Worm (Caenorhabditis elegans) whole organism, early embryonic: ENCODE data around the gene sri-65.

Source experiments
- F13C5.2 ChIP-seq: sonication (generic microtip); optimal IDR thresholded peaks from 2 replicates; lab custom pipeline; 2017; ENCODE audit warnings: mild to moderate bottlenecking, missing genetic modification characterization, inconsistent platforms, missing compliant biosample characterization
- ama-1 ChIP-seq: fragments of 150-350 bp; optimal IDR thresholded peaks from 2 replicates; lab custom pipeline; 2014
- ceh-13 ChIP-seq: fragments of 200-800 bp; sonication (Bioruptor generic); optimal IDR thresholded peaks from 2 replicates; lab custom pipeline; 2018; ENCODE audit warnings: mild to moderate bottlenecking, missing genetic modification characterization, missing compliant biosample characterization
- hmbx-1 ChIP-seq: sonication (generic microtip); optimal IDR thresholded peaks from 2 replicates; lab custom pipeline; 2016; ENCODE audit warnings: mild to moderate bottlenecking, missing genetic modification characterization, missing compliant biosample characterization
- hmg-4 ChIP-seq: fragments of 200-800 bp; sonication (Bioruptor generic); optimal IDR thresholded peaks from 2 replicates; lab custom pipeline; 2018; ENCODE audit warnings: mild to moderate bottlenecking, missing genetic modification characterization, missing compliant biosample characterization
- tbx-11 ChIP-seq: fragments of 200-800 bp; sonication (Bioruptor generic); IDR thresholded peaks from 2 replicates; pipeline ENCODE4 v1.3.6; 2022; ENCODE audit warnings: missing genetic modification characterization, missing compliant biosample characterization

DNA sequence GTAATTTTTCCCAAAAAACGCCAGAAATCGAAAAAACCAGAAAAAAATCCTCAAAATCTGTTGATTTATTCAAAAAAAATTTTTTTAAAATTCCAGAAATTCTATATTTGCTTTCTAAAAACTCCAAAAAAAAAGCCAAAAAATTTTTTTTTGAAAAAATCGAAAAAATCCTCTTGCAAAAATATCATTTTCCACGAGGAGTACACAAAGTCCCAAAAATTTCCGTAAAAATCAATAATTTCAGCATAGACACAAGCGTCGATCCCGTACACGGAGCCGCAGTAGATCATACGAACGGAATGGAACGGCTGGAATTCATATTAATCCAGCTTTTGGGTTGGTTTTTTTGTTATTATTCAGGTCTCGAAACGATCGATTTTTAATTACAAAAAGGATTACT lies 20.0 kb downstream of the sri-65 start:
- no peak for TF ChIP-seq hmg-4 (GFP tag; lab: Kevin White, UChicago)
- no peak for TF ChIP-seq hmbx-1
- no peak for TF ChIP-seq ama-1 (lab: Kevin White, UChicago)
- TF ChIP-seq tbx-11 (GFP tag; lab: Robert Waterston, UW): no peak
- no peak for TF ChIP-seq F13C5.2 (tag; lab: Kevin White, UChicago)
- no peak for TF ChIP-seq ceh-13 (GFP tag; lab: Kevin White, UChicago)
